Fruit fly (Drosophila melanogaster) whole organism, embryonic: Measurements from ENCODE around the gene Pat1.

ENCODE experiments used
- Atf3 ChIP-seq: fragments of 200-800 bp; sonication (Bioruptor generic); optimal IDR thresholded peaks from 3 replicates; lab custom pipeline; 2016; ENCODE audit warnings: missing biosample characterization, missing genetic modification characterization
- B-H1 ChIP-seq: fragments of 200-800 bp; sonication (Bioruptor generic); IDR thresholded peaks from 3 replicates; pipeline ENCODE4 v1.3.6; 2022; ENCODE audit warnings: missing biosample characterization, missing genetic modification characterization
- Bteb2 ChIP-seq: fragments of 200-800 bp; sonication (Bioruptor generic); optimal IDR thresholded peaks from 2 replicates; lab custom pipeline; 2016; ENCODE audit warnings: missing biosample characterization, missing genetic modification characterization
- CG10321 ChIP-seq: fragments of 200-800 bp; sonication (Bioruptor generic); IDR thresholded peaks from 2 replicates; pipeline ENCODE4 v1.3.6; 2022; ENCODE audit warnings: missing biosample characterization, missing genetic modification characterization
- CG10654 ChIP-seq: fragments of 200-800 bp; sonication (Bioruptor generic); optimal IDR thresholded peaks from 2 replicates; lab custom pipeline; 2016; ENCODE audit warnings: missing biosample characterization, missing genetic modification characterization
- CG11560 ChIP-seq: fragments of 200-800 bp; sonication (Bioruptor generic); IDR thresholded peaks from 3 replicates; pipeline ENCODE4 v1.3.6; 2022; ENCODE audit warnings: missing biosample characterization, missing genetic modification characterization
- CG11695 ChIP-seq: fragments of 200-800 bp; sonication (Bioruptor generic); IDR thresholded peaks from 3 replicates; pipeline ENCODE4 v1.3.6; 2022; ENCODE audit warnings: missing biosample characterization, missing genetic modification characterization
- CG11696 ChIP-seq: fragments of 200-800 bp; sonication (Bioruptor generic); IDR thresholded peaks from 2 replicates; pipeline ENCODE4 v1.3.6; 2022; ENCODE audit warnings: missing biosample characterization, missing genetic modification characterization
- CG12299 ChIP-seq: fragments of 200-800 bp; sonication (Bioruptor generic); optimal IDR thresholded peaks from 2 replicates; lab custom pipeline; 2018; ENCODE audit warnings: missing biosample characterization, mild to moderate bottlenecking, missing genetic modification characterization
- CG2202 ChIP-seq: fragments of 200-800 bp; sonication (Bioruptor generic); optimal IDR thresholded peaks from 2 replicates; lab custom pipeline; 2018; ENCODE audit warnings: missing biosample characterization, mild to moderate bottlenecking, missing genetic modification characterization
- CG2889 ChIP-seq: fragments of 200-800 bp; sonication (Bioruptor generic); IDR thresholded peaks from 3 replicates; pipeline ENCODE4 v1.3.6; 2022; ENCODE audit warnings: missing biosample characterization, missing genetic modification characterization
- CG30403 ChIP-seq: fragments of 200-800 bp; sonication (Bioruptor generic); optimal IDR thresholded peaks from 3 replicates; lab custom pipeline; 2016; ENCODE audit warnings: missing biosample characterization, missing genetic modification characterization
- CG3281 ChIP-seq: fragments of 200-800 bp; sonication (Bioruptor generic); optimal IDR thresholded peaks from 3 replicates; lab custom pipeline; 2017; ENCODE audit warnings: missing biosample characterization, mild to moderate bottlenecking, missing genetic modification characterization
- CG3838 ChIP-seq: fragments of 200-800 bp; sonication (Bioruptor generic); optimal IDR thresholded peaks from 3 replicates; lab custom pipeline; 2016; ENCODE audit warnings: missing biosample characterization, missing genetic modification characterization
- CG5953 ChIP-seq: fragments of 200-800 bp; sonication (Bioruptor generic); IDR thresholded peaks from 2 replicates; pipeline ENCODE4 v1.3.6; 2022; ENCODE audit warnings: missing biosample characterization, missing genetic modification characterization
- CG6791 ChIP-seq: fragments of 200-800 bp; sonication (Bioruptor generic); IDR thresholded peaks from 3 replicates; pipeline ENCODE4 v1.3.6; 2022; ENCODE audit warnings: missing biosample characterization, missing genetic modification characterization; ENCODE audit not compliant: partially characterized antibody
- CG7357 ChIP-seq: fragments of 200-800 bp; sonication (Bioruptor generic); IDR thresholded peaks from 3 replicates; pipeline ENCODE4 v1.3.6; 2022; ENCODE audit warnings: missing biosample characterization, missing genetic modification characterization
- CG8290 ChIP-seq, 3 experiments: fragments of 200-800 bp; sonication (Bioruptor generic); optimal IDR thresholded peaks; 2 replicates each; lab custom pipeline; 2016 to 2019; ENCODE audit warnings: missing biosample characterization in 3 of 3, missing genetic modification characterization in 3 of 3, mild to moderate bottlenecking in 2 of 3, moderate library complexity in 1 of 3
- CG8478 ChIP-seq: fragments of >200 bp; optimal IDR thresholded peaks from 2 replicates; lab custom pipeline; 2018
- CG9215 ChIP-seq: fragments of 200-800 bp; sonication (Bioruptor generic); IDR thresholded peaks from 2 replicates; pipeline ENCODE4 v1.3.6; 2022; ENCODE audit warnings: missing biosample characterization, missing genetic modification characterization
- CG9609 ChIP-seq: fragments of 200-800 bp; sonication (Bioruptor generic); optimal IDR thresholded peaks from 3 replicates; lab custom pipeline; 2016; ENCODE audit warnings: missing biosample characterization, missing genetic modification characterization
- CG9797 ChIP-seq: fragments of 200-800 bp; sonication (Bioruptor generic); optimal IDR thresholded peaks from 3 replicates; lab custom pipeline; 2018; ENCODE audit warnings: missing biosample characterization, mild to moderate bottlenecking, missing genetic modification characterization
- Dp ChIP-seq: fragments of 200-800 bp; sonication (Bioruptor generic); optimal IDR thresholded peaks from 2 replicates; lab custom pipeline; 2018; ENCODE audit warnings: missing biosample characterization, mild to moderate bottlenecking, missing genetic modification characterization, moderate library complexity
- E2f1 ChIP-seq: fragments of 200-800 bp; sonication (Bioruptor generic); IDR thresholded peaks from 2 replicates; pipeline ENCODE4 v1.3.6; 2022; ENCODE audit warnings: missing biosample characterization, missing genetic modification characterization
- HLH4C ChIP-seq: fragments of 200-800 bp; sonication (Bioruptor generic); IDR thresholded peaks from 3 replicates; pipeline ENCODE4 v1.3.6; 2022; ENCODE audit warnings: missing biosample characterization, missing genetic modification characterization; ENCODE audit not compliant: partially characterized antibody
- HmgZ ChIP-seq: fragments of 200-800 bp; sonication (Bioruptor generic); optimal IDR thresholded peaks from 2 replicates; lab custom pipeline; 2018; ENCODE audit warnings: missing biosample characterization, mild to moderate bottlenecking, missing genetic modification characterization
- Hr78 ChIP-seq, 2 experiments: fragments of 200-800 bp in 1 of 2; fragments of >200 bp in 1 of 2; sonication (Bioruptor generic) in 1 of 2; optimal IDR thresholded peaks; 2 replicates each; lab custom pipeline; 2017 to 2019; ENCODE audit warnings: missing biosample characterization in 2 of 2, missing genetic modification characterization in 2 of 2, mild to moderate bottlenecking in 1 of 2, moderate library complexity in 1 of 2
- MESR4 ChIP-seq: fragments of 200-800 bp; sonication (Bioruptor generic); optimal IDR thresholded peaks from 2 replicates; lab custom pipeline; 2018; ENCODE audit warnings: missing biosample characterization, mild to moderate bottlenecking, missing genetic modification characterization, moderate library complexity
- Mes4 ChIP-seq: fragments of 200-800 bp; sonication (Bioruptor generic); optimal IDR thresholded peaks from 2 replicates; lab custom pipeline; 2016; ENCODE audit warnings: missing biosample characterization, missing genetic modification characterization
- Myb ChIP-seq: fragments of 200-800 bp; sonication (Bioruptor generic); optimal IDR thresholded peaks from 2 replicates; lab custom pipeline; 2016; ENCODE audit warnings: missing biosample characterization, missing genetic modification characterization
- NC2α ChIP-seq: fragments of 200-800 bp; sonication (Bioruptor generic); optimal IDR thresholded peaks from 2 replicates; lab custom pipeline; 2016; ENCODE audit warnings: missing biosample characterization, missing genetic modification characterization
- NFAT ChIP-seq: fragments of 200-800 bp; sonication (Bioruptor generic); IDR thresholded peaks from 2 replicates; pipeline ENCODE4 v1.3.6; 2022; ENCODE audit warnings: missing biosample characterization, missing genetic modification characterization
- Taf1 ChIP-seq: fragments of 200-800 bp; sonication (Bioruptor generic); IDR thresholded peaks from 2 replicates; pipeline ENCODE4 v1.3.6; 2022; ENCODE audit warnings: missing biosample characterization, missing genetic modification characterization
- bowl ChIP-seq: fragments of 200-800 bp; sonication (Bioruptor generic); IDR thresholded peaks from 2 replicates; pipeline ENCODE4 v1.3.6; 2022; ENCODE audit warnings: missing biosample characterization, missing genetic modification characterization
- btn ChIP-seq: fragments of 200-800 bp; sonication (Bioruptor generic); optimal IDR thresholded peaks from 2 replicates; lab custom pipeline; 2016; ENCODE audit warnings: missing biosample characterization, missing genetic modification characterization
- chif ChIP-seq, 2 experiments: fragments of 200-800 bp; sonication (Bioruptor generic); optimal IDR thresholded peaks; 3 replicates each; lab custom pipeline; 2016; ENCODE audit warnings: missing biosample characterization in 2 of 2, missing genetic modification characterization in 2 of 2
- crol ChIP-seq: fragments of 200-800 bp; sonication (Bioruptor generic); IDR thresholded peaks from 2 replicates; pipeline ENCODE4 v1.3.6; 2022; ENCODE audit warnings: missing biosample characterization, missing genetic modification characterization
- cwo ChIP-seq: fragments of 200-800 bp; sonication (Bioruptor generic); optimal IDR thresholded peaks from 3 replicates; lab custom pipeline; 2017; ENCODE audit warnings: missing biosample characterization, missing genetic modification characterization, mild to moderate bottlenecking, moderate library complexity, missing genetic modification reagents
- dan ChIP-seq: fragments of 200-800 bp; sonication (Bioruptor generic); IDR thresholded peaks from 2 replicates; pipeline ENCODE4 v1.3.6; 2022; ENCODE audit warnings: missing biosample characterization, missing genetic modification characterization
- dati ChIP-seq: fragments of 200-800 bp; sonication (Bioruptor generic); IDR thresholded peaks from 2 replicates; pipeline ENCODE4 v1.3.6; 2022; ENCODE audit warnings: missing biosample characterization, missing genetic modification characterization
- ems ChIP-seq: fragments of 200-800 bp; sonication (Bioruptor generic); optimal IDR thresholded peaks from 3 replicates; lab custom pipeline; 2016; ENCODE audit warnings: missing biosample characterization, missing genetic modification characterization
- hkb ChIP-seq, 2 experiments: fragments of 200-800 bp in 1 of 2; fragments of >200 bp in 1 of 2; sonication (Bioruptor generic) in 1 of 2; IDR thresholded peaks in 1 of 2; optimal IDR thresholded peaks in 1 of 2; 2 replicates each; pipeline versions ENCODE4 v1.3.6 to Lab custom; 2017 to 2022; ENCODE audit warnings: missing biosample characterization in 1 of 2, missing genetic modification characterization in 1 of 2
- kni ChIP-seq: fragments of 200-800 bp; sonication (Bioruptor generic); optimal IDR thresholded peaks from 3 replicates; lab custom pipeline; 2017; ENCODE audit warnings: mild to moderate bottlenecking, missing biosample characterization, missing genetic modification reagents, missing genetic modification characterization
- mam ChIP-seq: fragments of 200-800 bp; sonication (Bioruptor generic); optimal IDR thresholded peaks from 3 replicates; lab custom pipeline; 2016; ENCODE audit warnings: missing biosample characterization, missing genetic modification characterization
- otp ChIP-seq: fragments of 200-800 bp; sonication (Bioruptor generic); IDR thresholded peaks from 3 replicates; pipeline ENCODE4, ENCODE4 v1.3.6; 2022; ENCODE audit warnings: missing biosample characterization, missing genetic modification characterization
- pros ChIP-seq: fragments of 200-800 bp; sonication (Bioruptor generic); optimal IDR thresholded peaks from 3 replicates; lab custom pipeline; 2019; ENCODE audit warnings: missing biosample characterization, mild to moderate bottlenecking, missing genetic modification characterization, moderate library complexity
- ranshi ChIP-seq: fragments of 200-800 bp; sonication (Bioruptor generic); IDR thresholded peaks from 2 replicates; pipeline ENCODE4 v1.3.6; 2022; ENCODE audit warnings: missing biosample characterization, missing genetic modification characterization
- sima ChIP-seq: fragments of 200-800 bp; sonication (Bioruptor generic); optimal IDR thresholded peaks from 2 replicates; lab custom pipeline; 2016; ENCODE audit warnings: missing biosample characterization, missing genetic modification characterization
- slou ChIP-seq: fragments of 200-800 bp; sonication (Bioruptor generic); optimal IDR thresholded peaks from 3 replicates; lab custom pipeline; 2016; ENCODE audit warnings: missing biosample characterization, missing genetic modification characterization
- stc ChIP-seq: fragments of 200-800 bp; sonication (Bioruptor generic); IDR thresholded peaks from 2 replicates; pipeline ENCODE4 v1.3.6; 2022; ENCODE audit warnings: missing biosample characterization, missing genetic modification characterization
- stwl ChIP-seq: fragments of 200-800 bp; sonication (Bioruptor generic); optimal IDR thresholded peaks from 3 replicates; lab custom pipeline; 2018; ENCODE audit warnings: missing biosample characterization, mild to moderate bottlenecking, missing genetic modification characterization, moderate library complexity
- ttk ChIP-seq: fragments of 200-800 bp; sonication (Bioruptor generic); IDR thresholded peaks from 2 replicates; pipeline ENCODE4 v2.1.2; 2022; ENCODE audit warnings: missing biosample characterization, missing genetic modification characterization

Gene Pat1

dm6 chrX:6592093-6592492, 1.5 kb downstream of the Pat1 start (continued):
- TF ChIP-seq CG11695 (GFP tag; lab: Robert Waterston, UW): no peak
- TF ChIP-seq kni (GFP tag; lab: Kevin White, UChicago): no peak
- TF ChIP-seq crol (GFP tag; lab: Robert Waterston, UW): peak; percentile 76
- no peak for TF ChIP-seq NFAT (GFP tag; lab: Robert Waterston, UW)
- no peak for TF ChIP-seq slou (GFP tag; lab: Kevin White, UChicago)
- TF ChIP-seq CG8478: no peak
- no peak; the same call in 1 of the 2 replicates for TF ChIP-seq ranshi (GFP tag; lab: Robert Waterston, UW)
- TF ChIP-seq CG5953 (GFP tag; lab: Robert Waterston, UW): no peak
- no peak for TF ChIP-seq pros (GFP tag; lab: Kevin White, UChicago)
- no peak for TF ChIP-seq CG3838 (GFP tag; lab: Kevin White, UChicago)
- TF ChIP-seq Mes4 (GFP tag; lab: Kevin White, UChicago): no peak
- no peak for TF ChIP-seq MESR4 (GFP tag; lab: Kevin White, UChicago)
- no peak for TF ChIP-seq CG30403
- no peak for TF ChIP-seq NC2α (GFP tag; lab: Kevin White, UChicago)
- no peak for TF ChIP-seq ttk (GFP tag; lab: Robert Waterston, UW)
- TF ChIP-seq dati: no peak
- TF ChIP-seq Bteb2 (GFP tag; lab: Kevin White, UChicago): no peak
- no peak for TF ChIP-seq stc
- no peak for TF ChIP-seq mam (GFP tag; lab: Kevin White, UChicago)
- no peak for TF ChIP-seq stwl (tag; lab: Kevin White, UChicago)
- TF ChIP-seq dan (GFP tag; lab: Robert Waterston, UW): no peak
- TF ChIP-seq HLH4C (GFP tag; lab: Robert Waterston, UW): no peak
- no peak for TF ChIP-seq E2f1 (GFP tag; lab: Robert Waterston, UW)
- TF ChIP-seq CG11560 (tag; lab: Robert Waterston, UW): no peak
- TF ChIP-seq btn (GFP tag; lab: Kevin White, UChicago): no peak
- no peak for TF ChIP-seq CG9215 (GFP tag; lab: Robert Waterston, UW)
- no peak for TF ChIP-seq sima
- no peak for TF ChIP-seq Atf3 (GFP tag; lab: Kevin White, UChicago)
- no peak for TF ChIP-seq CG9609 (GFP tag; lab: Kevin White, UChicago)
- TF ChIP-seq Dp (GFP tag; lab: Kevin White, UChicago): no peak
- TF ChIP-seq hkb (optimal IDR thresholded peaks at IDR 0.05; lab: Kevin White, UChicago): no peak
- no peak; the same call in 1 of the 2 replicates for TF ChIP-seq hkb (GFP tag; IDR thresholded peaks at IDR 0.05; lab: Robert Waterston, UW)
- TF ChIP-seq otp (GFP tag; lab: Robert Waterston, UW): no peak
- peak; percentile 62 for TF ChIP-seq CG3281 (GFP tag; lab: Kevin White, UChicago)
- no peak for TF ChIP-seq CG10654 (GFP tag; lab: Kevin White, UChicago)
- TF ChIP-seq CG12299: no peak
- TF ChIP-seq CG9797 (GFP tag; lab: Kevin White, UChicago): no peak
- no peak for TF ChIP-seq CG2889
- no peak for TF ChIP-seq bowl (GFP tag; lab: Robert Waterston, UW)
- TF ChIP-seq Hr78 (GFP tag; optimal IDR thresholded peaks at IDR 0.05; lab: Kevin White, UChicago): no peak
- no peak for TF ChIP-seq CG10321 (GFP tag; lab: Robert Waterston, UW)
- no peak for TF ChIP-seq B-H1 (GFP tag; lab: Robert Waterston, UW)
- TF ChIP-seq chif (GFP tag; optimal IDR thresholded peaks at IDR 0.05; lab: Kevin White, UChicago): no peak
- no peak for TF ChIP-seq CG6791 (GFP tag; lab: Robert Waterston, UW)
- TF ChIP-seq Myb: no peak
- TF ChIP-seq ems (GFP tag; lab: Kevin White, UChicago): no peak
- TF ChIP-seq HmgZ: peak; percentile 42
- TF ChIP-seq CG8290 (GFP tag; optimal IDR thresholded peaks at IDR 0.05; lab: Kevin White, UChicago): no peak
- TF ChIP-seq CG8290 (tag; optimal IDR thresholded peaks at IDR 0.05; lab: Kevin White, UChicago): peak in 1 of 2 experiments; percentile 64
- no peak for TF ChIP-seq cwo (GFP tag; lab: Kevin White, UChicago)
- TF ChIP-seq CG7357 (GFP tag; lab: Robert Waterston, UW): no peak
- TF ChIP-seq CG11696: no peak
- no peak for TF ChIP-seq Taf1
- TF ChIP-seq CG2202 (tag; lab: Kevin White, UChicago): no peak
